Worm (Caenorhabditis elegans) whole organism, mixed stage, embryonic: ENCODE measurements around the gene H20J04.1.

Source experiments
- M03D4.4 ChIP-seq: sonication (generic microtip); optimal IDR thresholded peaks from 2 replicates; lab custom pipeline; 2017; ENCODE audit warnings: mild to moderate bottlenecking, missing genetic modification characterization, missing compliant biosample characterization
- blmp-1 ChIP-seq: fragments of 150-350 bp; optimal IDR thresholded peaks from 2 replicates; lab custom pipeline; 2014; ENCODE audit warnings: missing biosample characterization, missing genetic modification characterization
- ceh-39 ChIP-seq: fragments of 150-350 bp; optimal IDR thresholded peaks from 2 replicates; lab custom pipeline; 2014; ENCODE audit warnings: missing biosample characterization, missing genetic modification characterization
- ceh-43 ChIP-seq: fragments of 200-800 bp; sonication (Bioruptor generic); optimal IDR thresholded peaks from 2 replicates; lab custom pipeline; 2018; ENCODE audit warnings: mild to moderate bottlenecking, missing genetic modification characterization, moderate library complexity, missing compliant biosample characterization
- ceh-83 ChIP-seq: fragments of 200-800 bp; sonication (Bioruptor generic); optimal IDR thresholded peaks from 2 replicates; lab custom pipeline; 2018; ENCODE audit warnings: mild to moderate bottlenecking, missing genetic modification characterization, missing compliant biosample characterization
- ces-1 ChIP-seq: fragments of 150-350 bp; optimal IDR thresholded peaks from 2 replicates; lab custom pipeline; 2014; ENCODE audit warnings: missing biosample characterization, missing genetic modification reagents, missing genetic modification characterization
- cnd-1 ChIP-seq: fragments of 200-800 bp; sonication (Bioruptor generic); optimal IDR thresholded peaks from 2 replicates; lab custom pipeline; 2018; ENCODE audit warnings: mild to moderate bottlenecking, missing genetic modification characterization, missing compliant biosample characterization
- drap-1 ChIP-seq: fragments of 200-800 bp; sonication (Bioruptor generic); optimal IDR thresholded peaks from 3 replicates; lab custom pipeline; 2018; ENCODE audit warnings: mild to moderate bottlenecking, missing genetic modification characterization, missing compliant biosample characterization
- elt-1 ChIP-seq: sonication (generic microtip); optimal IDR thresholded peaks from 2 replicates; lab custom pipeline; 2017; ENCODE audit warnings: missing genetic modification characterization, mild to moderate bottlenecking, missing compliant biosample characterization, antibody characterized with exemption, moderate library complexity, borderline replicate concordance; ENCODE audit not compliant: insufficient read depth
- elt-3 ChIP-seq: fragments of 150-350 bp; optimal IDR thresholded peaks from 2 replicates; lab custom pipeline; 2014; ENCODE audit warnings: missing biosample characterization, missing genetic modification characterization
- flh-1 ChIP-seq: fragments of 200-800 bp; sonication (Bioruptor generic); optimal IDR thresholded peaks from 2 replicates; lab custom pipeline; 2018; ENCODE audit warnings: mild to moderate bottlenecking, missing genetic modification characterization, moderate library complexity, missing compliant biosample characterization
- ham-2 ChIP-seq: fragments of 200-800 bp; sonication (Bioruptor generic); optimal IDR thresholded peaks from 2 replicates; lab custom pipeline; 2018; ENCODE audit warnings: mild to moderate bottlenecking, missing genetic modification characterization, missing compliant biosample characterization
- hlh-1 ChIP-seq: fragments of 150-350 bp; optimal IDR thresholded peaks from 2 replicates; lab custom pipeline; 2014; ENCODE audit warnings: missing biosample characterization, missing genetic modification reagents, missing genetic modification characterization
- lin-13 ChIP-seq: fragments of 150-350 bp; optimal IDR thresholded peaks from 2 replicates; lab custom pipeline; 2014; ENCODE audit warnings: missing biosample characterization, missing genetic modification characterization
- lin-32 ChIP-seq: fragments of 200-800 bp; sonication (Bioruptor generic); optimal IDR thresholded peaks from 2 replicates; lab custom pipeline; 2018; ENCODE audit warnings: mild to moderate bottlenecking, missing genetic modification characterization, missing compliant biosample characterization
- lsy-2 ChIP-seq: fragments of 150-350 bp; optimal IDR thresholded peaks from 2 replicates; lab custom pipeline; 2014; ENCODE audit warnings: missing biosample characterization, missing genetic modification characterization
- mab-5 ChIP-seq: fragments of 150-350 bp; optimal IDR thresholded peaks from 2 replicates; lab custom pipeline; 2014; ENCODE audit warnings: missing biosample characterization, missing genetic modification characterization
- mep-1 ChIP-seq: fragments of 150-350 bp; optimal IDR thresholded peaks from 2 replicates; lab custom pipeline; 2017; ENCODE audit warnings: missing biosample characterization, missing genetic modification reagents, missing genetic modification characterization, inconsistent platforms
- mls-2 ChIP-seq: sonication (generic microtip); optimal IDR thresholded peaks from 2 replicates; lab custom pipeline; 2016; ENCODE audit warnings: mild to moderate bottlenecking, missing genetic modification characterization, moderate library complexity, missing compliant biosample characterization
- nhr-12 ChIP-seq: fragments of 150-350 bp; optimal IDR thresholded peaks from 2 replicates; lab custom pipeline; 2014; ENCODE audit warnings: missing biosample characterization, missing genetic modification characterization
- nhr-2 ChIP-seq: fragments of 150-350 bp; optimal IDR thresholded peaks from 2 replicates; lab custom pipeline; 2014; ENCODE audit warnings: missing biosample characterization, missing genetic modification characterization
- nhr-28 ChIP-seq: fragments of 150-350 bp; optimal IDR thresholded peaks from 2 replicates; lab custom pipeline; 2014; ENCODE audit warnings: missing biosample characterization, missing genetic modification characterization
- nhr-76 ChIP-seq: sonication (generic microtip); optimal IDR thresholded peaks from 2 replicates; lab custom pipeline; 2017; ENCODE audit warnings: missing biosample characterization, missing genetic modification characterization
- pha-4 ChIP-seq: fragments of 150-350 bp; optimal IDR thresholded peaks from 2 replicates; lab custom pipeline; 2018; ENCODE audit warnings: missing biosample characterization, missing genetic modification reagents, missing genetic modification characterization
- sem-2 ChIP-seq: fragments of 200-800 bp; sonication (Bioruptor generic); optimal IDR thresholded peaks from 2 replicates; lab custom pipeline; 2018; ENCODE audit warnings: mild to moderate bottlenecking, missing genetic modification characterization, missing compliant biosample characterization
- snpc-4 ChIP-seq: fragments of 150-350 bp; optimal IDR thresholded peaks from 2 replicates; lab custom pipeline; 2014; ENCODE audit warnings: missing biosample characterization, missing genetic modification characterization
- sptf-1 ChIP-seq: sonication (generic microtip); optimal IDR thresholded peaks from 2 replicates; lab custom pipeline; 2017; ENCODE audit warnings: mild to moderate bottlenecking, missing genetic modification characterization, moderate library complexity, missing compliant biosample characterization
- tbx-8 ChIP-seq: fragments of 200-800 bp; sonication (Bioruptor generic); optimal IDR thresholded peaks from 2 replicates; lab custom pipeline; 2018; ENCODE audit warnings: mild to moderate bottlenecking, missing genetic modification characterization, moderate library complexity, missing compliant biosample characterization
- unc-120 ChIP-seq: sonication (generic microtip); optimal IDR thresholded peaks from 2 replicates; lab custom pipeline; 2017; ENCODE audit warnings: missing genetic modification characterization, missing compliant biosample characterization; ENCODE audit not compliant: poor library complexity, severe bottlenecking
- unc-39 ChIP-seq: fragments of 150-350 bp; optimal IDR thresholded peaks from 2 replicates; lab custom pipeline; 2014; ENCODE audit warnings: missing biosample characterization, missing genetic modification characterization
- unc-62 ChIP-seq: fragments of 150-350 bp; optimal IDR thresholded peaks from 2 replicates; lab custom pipeline; 2014; ENCODE audit warnings: missing biosample characterization, missing genetic modification reagents, missing genetic modification characterization
- ztf-11 ChIP-seq: fragments of 150-350 bp; optimal IDR thresholded peaks from 2 replicates; lab custom pipeline; 2014; ENCODE audit warnings: missing biosample characterization, missing genetic modification characterization

Gene H20J04.1

DNA sequence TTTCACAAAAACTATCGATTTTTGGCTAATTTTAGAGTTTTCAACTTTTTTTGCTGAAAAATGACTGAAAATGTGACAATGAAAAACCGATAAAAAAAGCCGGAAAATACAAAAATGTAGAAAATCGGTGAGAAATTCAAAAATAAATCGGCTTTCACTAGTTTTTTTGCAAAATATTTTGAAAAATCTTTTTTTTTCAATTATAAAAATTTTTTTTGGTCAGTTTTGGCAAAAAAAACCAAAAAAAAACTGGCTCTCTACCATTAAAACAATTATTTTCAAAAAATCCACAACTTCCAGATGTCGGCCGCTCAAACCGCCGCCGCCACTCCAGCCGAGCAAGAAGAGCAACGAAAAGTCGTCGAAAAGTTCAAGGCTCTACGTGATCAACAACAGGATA lies 29.0 kb upstream of the H20J04.1 start, which contains the start of gene pfd-2:
TSS of gene pfd-2 (plus strand) at position 301 of the 400 bp plus-strand sequence.
- no peak for TF ChIP-seq lin-13 (tag; lab: Kevin White, UChicago)
- TF ChIP-seq cnd-1 = no peak
- TF ChIP-seq blmp-1 = no peak
- TF ChIP-seq tbx-8 = no peak
- TF ChIP-seq lsy-2 (tag; lab: Kevin White, UChicago) = no peak
- TF ChIP-seq ceh-39 (tag; lab: Kevin White, UChicago) = no peak
- TF ChIP-seq unc-39 = no peak

DNA sequence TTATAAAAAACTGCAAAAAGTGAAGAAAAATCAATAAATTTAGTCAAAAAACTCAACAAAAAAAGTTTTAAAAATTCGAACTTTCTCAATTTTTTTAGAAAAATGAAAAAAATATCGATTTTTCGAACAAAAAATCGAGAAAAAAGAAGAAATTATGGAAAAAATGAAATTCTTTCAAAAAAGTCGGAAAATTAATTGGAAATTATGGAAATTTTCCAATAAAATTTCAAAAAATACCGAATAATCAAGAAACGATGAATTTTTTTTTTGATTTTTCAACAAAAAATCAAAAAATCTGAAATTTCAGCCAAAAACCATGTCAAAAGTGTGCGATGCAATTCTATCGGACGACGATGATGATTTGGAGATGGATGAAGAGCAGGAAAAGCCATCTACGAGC lies 26.7 kb upstream of the H20J04.1 start, which contains the start of gene H20J04.4:
TSS of gene H20J04.4 (plus strand) at position 301 of the 400 bp plus-strand sequence.
- TF ChIP-seq blmp-1 (no peak), unc-120 (tag; lab: Kevin White, UChicago) (no peak), M03D4.4 (tag; lab: Kevin White, UChicago) (no peak), mls-2 (tag; lab: Kevin White, UChicago) (no peak), pha-4 (tag; lab: Kevin White, UChicago) (no peak)

DNA sequence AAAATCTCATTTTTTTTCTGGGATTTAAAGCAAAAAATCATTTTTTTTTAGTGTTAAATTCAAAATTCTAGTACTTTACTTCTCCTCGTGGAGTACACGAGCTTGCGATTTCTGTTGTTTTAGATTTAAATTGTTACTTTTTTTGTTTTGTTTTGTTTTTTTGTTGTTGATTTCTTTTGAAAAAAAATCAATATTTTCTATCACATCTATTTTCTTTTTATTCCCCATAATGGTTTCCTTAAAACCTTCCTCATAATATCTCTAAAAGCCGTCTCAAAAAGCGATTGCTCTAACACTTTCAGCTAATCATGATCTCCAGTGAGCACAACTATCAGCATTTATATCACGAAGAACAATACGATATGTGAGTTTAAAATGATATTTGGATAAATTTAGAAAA lies 21.0 kb upstream of the H20J04.1 start, which contains the start of gene madf-3:
TSS of gene madf-3 (plus strand) at position 301 of the 400 bp plus-strand sequence.
- TF ChIP-seq ztf-11 (tag; lab: Kevin White, UChicago) = no peak

DNA sequence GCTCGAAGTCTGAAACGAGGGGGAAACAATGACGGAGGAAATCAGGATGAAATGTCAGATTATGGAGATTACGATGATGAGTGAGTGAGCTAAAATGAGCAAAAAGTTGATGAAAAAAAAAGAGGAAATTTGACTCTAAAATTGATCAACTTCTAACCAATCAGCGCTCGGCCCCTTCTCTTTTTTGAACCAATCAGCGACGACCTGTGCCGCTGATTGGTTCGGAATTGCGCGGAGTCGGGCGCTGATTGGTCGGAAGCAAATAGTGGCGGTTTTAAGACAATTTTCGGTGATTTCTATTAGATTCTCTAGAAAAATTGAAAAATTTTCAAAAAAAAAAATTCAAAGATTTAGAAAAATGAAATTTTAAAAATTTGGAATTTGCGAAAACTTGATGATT lies 17.7 kb upstream of the H20J04.1 start:
- TF ChIP-seq sem-2 (GFP tag; lab: Kevin White, UChicago) (no peak), hlh-1 (tag; lab: Kevin White, UChicago) (no peak), M03D4.4 (tag; lab: Kevin White, UChicago) (no peak)

DNA sequence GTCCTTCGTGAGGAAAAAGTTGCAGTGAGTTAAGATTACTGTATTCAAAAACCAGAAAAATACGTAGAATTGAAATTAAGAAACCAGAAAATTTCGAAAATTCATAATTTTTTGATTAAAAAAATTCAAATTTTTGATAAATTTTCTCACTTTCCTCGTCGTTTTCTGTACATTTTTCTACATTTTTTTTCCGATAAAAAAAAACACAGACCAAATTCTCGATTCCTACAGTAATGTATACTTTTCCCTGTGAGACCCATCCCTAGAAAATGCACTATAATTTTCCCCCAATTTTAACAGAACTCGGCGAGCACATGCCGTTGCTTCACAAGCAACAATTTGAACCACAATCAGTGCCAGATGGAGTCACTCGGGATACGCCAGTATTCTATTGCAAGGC lies 15.5 kb upstream of the H20J04.1 start, which contains the start of gene athp-2:
TSS of gene athp-2 (plus strand) at position 301 of the 400 bp plus-strand sequence.
- TF ChIP-seq M03D4.4 (tag; lab: Kevin White, UChicago) (no peak), sptf-1 (tag; lab: Kevin White, UChicago) (no peak), nhr-12 (no peak), lsy-2 (tag; lab: Kevin White, UChicago) (no peak), nhr-2 (tag; lab: Kevin White, UChicago) (no peak), tbx-8 (no peak), ceh-43 (GFP tag; lab: Kevin White, UChicago) (no peak)

DNA sequence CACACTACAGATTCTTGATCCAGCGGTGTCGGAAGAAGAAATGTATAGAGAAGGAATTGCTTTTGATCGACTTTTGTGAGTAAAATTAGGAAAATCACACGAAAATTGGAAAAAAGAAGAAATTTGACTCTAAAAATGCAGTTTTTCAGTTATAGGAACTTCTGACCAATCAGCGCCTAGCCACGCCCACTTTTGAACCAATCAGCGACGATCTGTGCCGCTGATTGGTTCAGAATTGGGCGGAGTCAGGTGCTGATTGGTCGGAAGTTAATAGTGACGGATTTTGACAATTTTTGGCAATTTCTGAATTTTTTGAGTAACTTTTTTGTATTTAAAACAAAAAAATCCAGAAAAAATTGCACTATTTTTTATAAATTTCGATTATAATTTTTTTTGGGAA lies 13.9 kb upstream of the H20J04.1 start:
- TF ChIP-seq unc-120 (tag; lab: Kevin White, UChicago) (no peak), unc-39 (no peak), pha-4 (tag; lab: Kevin White, UChicago) (no peak), M03D4.4 (tag; lab: Kevin White, UChicago) (no peak), ham-2 (GFP tag; lab: Kevin White, UChicago) (no peak), nhr-76 (no peak), mab-5 (tag; lab: Kevin White, UChicago) (no peak), mls-2 (tag; lab: Kevin White, UChicago) (no peak), ces-1 (GFP tag; lab: Kevin White, UChicago) (no peak), snpc-4 (tag; lab: Kevin White, UChicago) (no peak), drap-1 (no peak), lin-13 (tag; lab: Kevin White, UChicago) (no peak), flh-1 (GFP tag; lab: Kevin White, UChicago) (no peak), sptf-1 (tag; lab: Kevin White, UChicago) (no peak), unc-62 (GFP tag; lab: Kevin White, UChicago) (no peak), ceh-83 (GFP tag; lab: Kevin White, UChicago) (no peak), mep-1 (no peak), elt-3 (tag; lab: Kevin White, UChicago) (no peak), nhr-12 (no peak)

DNA sequence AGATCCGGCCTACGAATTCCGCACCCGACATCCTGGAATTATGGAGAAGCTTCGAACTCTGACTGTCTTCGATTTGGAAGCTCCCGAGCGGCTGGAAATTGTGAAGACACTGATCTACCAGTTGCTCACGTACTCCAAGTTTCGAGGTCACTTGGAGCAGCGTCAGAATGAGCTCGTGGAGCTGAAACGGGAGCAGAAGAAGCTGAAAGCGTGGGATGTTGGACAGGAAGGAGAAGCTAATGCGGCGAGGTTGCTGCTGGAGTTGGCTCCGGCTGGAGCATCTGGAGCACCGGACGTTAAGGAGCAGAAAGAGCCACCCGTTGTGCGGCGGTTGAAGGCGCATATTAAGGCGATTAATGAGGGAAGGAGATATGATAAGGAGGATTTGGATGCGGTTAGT lies 11.1 kb upstream of the H20J04.1 start:
- no peak for TF ChIP-seq lsy-2 (tag; lab: Kevin White, UChicago)
- no peak for TF ChIP-seq ztf-11 (tag; lab: Kevin White, UChicago)
- no peak for TF ChIP-seq lin-32 (GFP tag; lab: Kevin White, UChicago)
- TF ChIP-seq nhr-28 = no peak
- no peak for TF ChIP-seq lin-13 (tag; lab: Kevin White, UChicago)
- TF ChIP-seq nhr-76 = no peak
- no peak for TF ChIP-seq unc-39
- TF ChIP-seq elt-1 (tag; lab: Kevin White, UChicago) = no peak
